Fruit fly (Drosophila melanogaster) whole organism, wandering third instar larva: ENCODE data around the gene CG6295.

Source experiments
- Abd-B ChIP-seq: fragments of >200 bp; optimal IDR thresholded peaks from 2 replicates; lab custom pipeline; 2017; ENCODE audit warnings: missing biosample characterization, missing genetic modification characterization
- Dif ChIP-seq: fragments of 200-275, 200-300 bp; sonication (Bioruptor generic); optimal IDR thresholded peaks from 2 replicates; lab custom pipeline; 2018; ENCODE audit warnings: missing biosample characterization, missing genetic modification characterization; ENCODE audit not compliant: partially characterized antibody
- Hr78 ChIP-seq: fragments of >200 bp; optimal IDR thresholded peaks from 2 replicates; lab custom pipeline; 2017; ENCODE audit warnings: missing biosample characterization, missing genetic modification characterization
- N ChIP-seq: fragments of >200 bp; optimal IDR thresholded peaks from 2 replicates; lab custom pipeline; 2018; ENCODE audit warnings: missing biosample characterization, missing external identifiers, missing genetic modification characterization
- dl ChIP-seq, 2 experiments: fragments of 175-275, 200-275 bp in 1 of 2; fragments of 200-275 bp in 1 of 2; sonication (Bioruptor generic); optimal IDR thresholded peaks; lab custom pipeline; 2018; ENCODE audit warnings: mild to moderate bottlenecking in 2 of 2, missing biosample characterization in 2 of 2, missing genetic modification characterization in 2 of 2, moderate library complexity in 2 of 2; ENCODE audit not compliant: partially characterized antibody in 2 of 2, insufficient read depth in 1 of 2
- dmrt93B ChIP-seq: fragments of 200-800 bp; sonication (Bioruptor generic); optimal IDR thresholded peaks from 2 replicates; lab custom pipeline; 2018; ENCODE audit warnings: missing biosample characterization, mild to moderate bottlenecking, missing genetic modification characterization
- fru ChIP-seq: fragments of 200-800 bp; sonication (Bioruptor generic); optimal IDR thresholded peaks from 3 replicates; lab custom pipeline; 2016; ENCODE audit warnings: missing biosample characterization, mild to moderate bottlenecking, missing genetic modification characterization
- lola ChIP-seq: fragments of >200 bp; optimal IDR thresholded peaks from 2 replicates; lab custom pipeline; 2017; ENCODE audit warnings: missing biosample characterization, missing genetic modification characterization
- tai ChIP-seq: sonication (Bioruptor generic); optimal IDR thresholded peaks from 2 replicates; lab custom pipeline; 2016; ENCODE audit warnings: missing biosample characterization, missing genetic modification characterization

DNA sequence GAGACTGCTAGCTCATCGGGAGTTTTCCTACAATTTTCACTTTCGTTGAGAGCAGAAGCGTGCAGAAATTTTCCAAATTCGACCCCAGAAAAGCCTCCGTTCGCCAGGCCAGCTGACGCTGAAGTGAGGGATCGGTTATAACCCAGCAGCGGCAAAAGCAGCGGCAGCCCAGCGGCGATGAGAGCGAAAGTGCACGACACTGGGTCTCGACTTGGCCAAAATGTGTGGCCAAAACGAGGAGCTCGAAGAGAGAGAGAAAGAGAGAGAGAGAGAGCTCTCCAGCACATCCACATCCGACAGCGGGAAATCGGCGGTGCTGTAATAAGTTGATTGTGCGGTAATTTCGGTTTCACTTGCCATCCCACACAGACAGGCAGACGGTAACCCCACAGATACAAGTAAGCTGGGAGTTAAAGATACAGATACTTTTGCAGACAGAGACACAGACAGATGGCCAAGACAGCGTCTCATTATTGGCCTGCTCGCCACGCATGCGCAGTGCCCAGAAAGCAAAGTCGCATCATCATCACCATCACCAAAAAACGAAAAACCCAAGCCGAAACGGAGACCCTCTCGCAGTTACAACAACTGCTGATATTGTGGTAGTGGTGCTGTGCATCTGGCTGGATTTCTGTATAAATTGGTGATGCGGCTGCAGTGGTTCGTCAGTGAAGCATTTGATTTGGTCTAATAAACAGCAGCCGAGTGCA lies 41.9 kb upstream of the CG6295 start, which contains the start of gene TwdlT:
- TF ChIP-seq lola (GFP tag; lab: Kevin White, UChicago) (no peak), Abd-B (GFP tag; lab: Kevin White, UChicago) (no peak), dl (GFP tag; optimal IDR thresholded peaks at IDR 0.05; lab: Kevin White, UChicago; ENCODE audit: insufficient read depth in 1 of 2, partially characterized antibody in 2 of 2) (no peak), Hr78 (GFP tag; lab: Kevin White, UChicago) (no peak), fru (GFP tag; lab: Kevin White, UChicago) (no peak), N (GFP tag; lab: Kevin White, UChicago) (no peak), dmrt93B (GFP tag; lab: Kevin White, UChicago) (no peak), Dif (GFP tag; lab: Kevin White, UChicago) (no peak), tai (GFP tag; lab: Kevin White, UChicago) (no peak)
